Worm (Caenorhabditis elegans): ENCODE measurements around the gene clec-43.

ce11 chrII:937265-937664 lies 6.6 kb upstream of the clec-43 start:
- TF ChIP-seq nhr-84 (tag; optimal IDR thresholded peaks at IDR 0.05) (no peak), nhr-90 (tag; optimal IDR thresholded peaks at IDR 0.05; ENCODE audit: poor library complexity) (no peak), unc-130 (tag; optimal IDR thresholded peaks at IDR 0.05) (no peak), nhr-12 (tag; optimal IDR thresholded peaks at IDR 0.05) (no peak), nhr-71 (tag; optimal IDR thresholded peaks at IDR 0.05) (no peak)
